Worm (Caenorhabditis elegans) whole organism, young adult: ENCODE data around the gene F22F7.12.

Source experiments
- B0261.1 ChIP-seq: sonication (generic microtip); optimal IDR thresholded peaks from 2 replicates; lab custom pipeline; 2016; ENCODE audit warnings: mild to moderate bottlenecking, missing genetic modification characterization, moderate library complexity, missing compliant biosample characterization
- B0336.3 ChIP-seq: fragments of 200-800 bp; sonication (Bioruptor generic); IDR thresholded peaks from 2 replicates; pipeline ENCODE4 v1.3.6; 2022; ENCODE audit warnings: missing genetic modification characterization, missing compliant biosample characterization
- D2030.7 ChIP-seq: fragments of 200-800 bp; sonication (Bioruptor generic); IDR thresholded peaks from 2 replicates; pipeline ENCODE4 v1.3.6; 2022; ENCODE audit warnings: missing genetic modification reagents, missing genetic modification characterization, missing compliant biosample characterization
- F10E7.11 ChIP-seq: sonication (generic microtip); optimal IDR thresholded peaks from 2 replicates; lab custom pipeline; 2017; ENCODE audit warnings: mild to moderate bottlenecking, missing genetic modification characterization, moderate library complexity, missing compliant biosample characterization
- F23B12.7 ChIP-seq: sonication (generic microtip); optimal IDR thresholded peaks from 2 replicates; lab custom pipeline; 2017; ENCODE audit warnings: missing genetic modification characterization, mild to moderate bottlenecking, missing compliant biosample characterization, antibody characterized with exemption, moderate library complexity; ENCODE audit not compliant: insufficient read depth
- F49E8.2 ChIP-seq: sonication (generic microtip); optimal IDR thresholded peaks from 3 replicates; lab custom pipeline; 2017; ENCODE audit warnings: missing genetic modification characterization, mild to moderate bottlenecking, missing compliant biosample characterization, antibody characterized with exemption, moderate library complexity; ENCODE audit not compliant: insufficient read depth
- F55B11.4 ChIP-seq: sonication (generic microtip); optimal IDR thresholded peaks from 2 replicates; lab custom pipeline; 2016; ENCODE audit warnings: missing compliant biosample characterization, missing genetic modification characterization, borderline replicate concordance; ENCODE audit not compliant: insufficient read depth
- F57C9.4 ChIP-seq: sonication (generic microtip); optimal IDR thresholded peaks from 2 replicates; lab custom pipeline; 2017; ENCODE audit warnings: mild to moderate bottlenecking, missing genetic modification characterization, missing compliant biosample characterization
- T26A5.8 ChIP-seq: sonication (generic microtip); optimal IDR thresholded peaks from 2 replicates; lab custom pipeline; 2016; ENCODE audit warnings: missing genetic modification characterization, missing compliant biosample characterization
- Y53G8AR.9 ChIP-seq: fragments of 200-800 bp; sonication (Bioruptor generic); conservative IDR thresholded peaks from 2 replicates; pipeline ENCODE4 v1.3.6; 2022; ENCODE audit warnings: missing genetic modification reagents, missing genetic modification characterization, missing compliant biosample characterization
- Y56A3A.18 ChIP-seq: fragments of 200-800 bp; sonication (Bioruptor generic); IDR thresholded peaks from 2 replicates; pipeline ENCODE4 v1.3.6; 2022; ENCODE audit warnings: missing genetic modification reagents, missing genetic modification characterization, missing compliant biosample characterization
- Y79H2A.3 ChIP-seq: fragments of 200-800 bp; sonication (Bioruptor generic); conservative IDR thresholded peaks from 2 replicates; pipeline ENCODE4 v1.3.6; 2022; ENCODE audit warnings: missing genetic modification reagents, missing genetic modification characterization, missing compliant biosample characterization
- akir-1 ChIP-seq: fragments of 200-800 bp; sonication (Bioruptor generic); optimal IDR thresholded peaks from 2 replicates; lab custom pipeline; 2018; ENCODE audit warnings: mild to moderate bottlenecking, missing genetic modification characterization, moderate library complexity, missing compliant biosample characterization
- aptf-2 ChIP-seq: fragments of 200-800 bp; sonication (Bioruptor generic); conservative IDR thresholded peaks from 2 replicates; pipeline ENCODE4 v1.3.6; 2022; ENCODE audit warnings: missing genetic modification reagents, missing genetic modification characterization, missing compliant biosample characterization
- aptf-3 ChIP-seq: fragments of 200-800 bp; sonication (Bioruptor generic); IDR thresholded peaks from 2 replicates; pipeline ENCODE4 v1.3.6; 2022; ENCODE audit warnings: missing genetic modification characterization, missing compliant biosample characterization
- attf-5 ChIP-seq: fragments of 200-800 bp; sonication (Bioruptor generic); optimal IDR thresholded peaks from 2 replicates; lab custom pipeline; 2018; ENCODE audit warnings: mild to moderate bottlenecking, missing genetic modification characterization, missing compliant biosample characterization
- bed-1 ChIP-seq: fragments of 200-800 bp; sonication (Bioruptor generic); IDR thresholded peaks from 2 replicates; pipeline ENCODE4 v1.3.6; 2022; ENCODE audit warnings: missing genetic modification reagents, missing genetic modification characterization, missing compliant biosample characterization
- cebp-2 ChIP-seq: fragments of 200-800 bp; sonication (Bioruptor generic); IDR thresholded peaks from 2 replicates; pipeline ENCODE4 v1.3.6; 2022; ENCODE audit warnings: missing genetic modification characterization, missing compliant biosample characterization
- ceh-100 ChIP-seq: fragments of 200-800 bp; sonication (Bioruptor generic); IDR thresholded peaks from 2 replicates; pipeline ENCODE4 v1.3.6; 2022; ENCODE audit warnings: missing genetic modification reagents, missing genetic modification characterization, missing compliant biosample characterization
- ceh-27 ChIP-seq: fragments of 200-800 bp; sonication (Bioruptor generic); optimal IDR thresholded peaks from 2 replicates; lab custom pipeline; 2018; ENCODE audit warnings: mild to moderate bottlenecking, missing genetic modification characterization, moderate library complexity, missing compliant biosample characterization
- ceh-79 ChIP-seq: sonication (generic microtip); optimal IDR thresholded peaks from 2 replicates; lab custom pipeline; 2017; ENCODE audit warnings: mild to moderate bottlenecking, missing genetic modification characterization, missing compliant biosample characterization
- egl-18 ChIP-seq: fragments of 200-800 bp; sonication (Bioruptor generic); IDR thresholded peaks from 2 replicates; pipeline ENCODE4 v1.3.6; 2022; ENCODE audit warnings: missing genetic modification reagents, missing genetic modification characterization, missing compliant biosample characterization
- egl-44 ChIP-seq: fragments of 200-800 bp; sonication (Bioruptor generic); IDR thresholded peaks from 2 replicates; pipeline ENCODE4 v1.3.6; 2022; ENCODE audit warnings: missing genetic modification reagents, missing genetic modification characterization, missing compliant biosample characterization
- ekl-4 ChIP-seq: fragments of 200-800 bp; sonication (Bioruptor generic); IDR thresholded peaks from 2 replicates; pipeline ENCODE4 v1.3.6; 2022; ENCODE audit warnings: missing genetic modification reagents, missing genetic modification characterization, missing compliant biosample characterization
- fkh-3 ChIP-seq: sonication (generic microtip); optimal IDR thresholded peaks from 2 replicates; lab custom pipeline; 2016; ENCODE audit warnings: mild to moderate bottlenecking, missing genetic modification characterization, missing compliant biosample characterization
- gei-17 ChIP-seq: fragments of 200-800 bp; sonication (Bioruptor generic); optimal IDR thresholded peaks from 2 replicates; lab custom pipeline; 2018; ENCODE audit warnings: mild to moderate bottlenecking, missing genetic modification characterization, missing compliant biosample characterization
- hlh-12 ChIP-seq: sonication (generic microtip); optimal IDR thresholded peaks from 2 replicates; lab custom pipeline; 2016; ENCODE audit warnings: missing genetic modification characterization, missing compliant biosample characterization
- hlh-26 ChIP-seq: fragments of 200-800 bp; sonication (Bioruptor generic); conservative IDR thresholded peaks from 2 replicates; pipeline ENCODE4 v1.3.6; 2022; ENCODE audit warnings: missing genetic modification reagents, missing genetic modification characterization, missing compliant biosample characterization
- hmg-1.2 ChIP-seq: fragments of 200-800 bp; sonication (Bioruptor generic); IDR thresholded peaks from 2 replicates; pipeline ENCODE4 v1.3.6; 2022; ENCODE audit warnings: missing genetic modification reagents, missing genetic modification characterization, missing compliant biosample characterization
- hmg-20 ChIP-seq: fragments of 200-800 bp; sonication (Bioruptor generic); IDR thresholded peaks from 2 replicates; pipeline ENCODE4 v1.3.6; 2022; ENCODE audit warnings: missing genetic modification reagents, missing genetic modification characterization, missing compliant biosample characterization
- lin-26 ChIP-seq: fragments of 200-800 bp; sonication (Bioruptor generic); IDR thresholded peaks from 2 replicates; pipeline ENCODE4 v1.3.6; 2022; ENCODE audit warnings: missing genetic modification reagents, missing genetic modification characterization, missing compliant biosample characterization
- lsl-1 ChIP-seq: fragments of 200-800 bp; sonication (Bioruptor generic); optimal IDR thresholded peaks from 2 replicates; lab custom pipeline; 2018; ENCODE audit warnings: mild to moderate bottlenecking, missing genetic modification characterization, moderate library complexity, missing compliant biosample characterization
- mcd-1 ChIP-seq: fragments of 200-800 bp; sonication (Bioruptor generic); IDR thresholded peaks from 2 replicates; pipeline ENCODE4 v1.3.6; 2022; ENCODE audit warnings: missing genetic modification reagents, missing genetic modification characterization, missing compliant biosample characterization
- mes-4 ChIP-seq: sonication (generic microtip); optimal IDR thresholded peaks from 2 replicates; lab custom pipeline; 2016; ENCODE audit warnings: missing genotype, missing genetic modification characterization, missing compliant biosample characterization
- mxl-1 ChIP-seq: sonication (generic microtip); optimal IDR thresholded peaks from 2 replicates; lab custom pipeline; 2016; ENCODE audit warnings: missing genetic modification characterization, missing compliant biosample characterization
- nhr-27 ChIP-seq: fragments of 200-800 bp; sonication (Bioruptor generic); optimal IDR thresholded peaks from 2 replicates; lab custom pipeline; 2018; ENCODE audit warnings: mild to moderate bottlenecking, missing genetic modification characterization, moderate library complexity, missing compliant biosample characterization
- nhr-80 ChIP-seq: sonication (generic microtip); optimal IDR thresholded peaks from 2 replicates; lab custom pipeline; 2016; ENCODE audit warnings: missing genetic modification characterization, missing compliant biosample characterization
- rec-8 ChIP-seq, 2 experiments: sonication (generic microtip); optimal IDR thresholded peaks; 2 replicates each; lab custom pipeline; 2016; ENCODE audit warnings: mild to moderate bottlenecking in 2 of 2, missing genetic modification characterization in 2 of 2, missing genetic modification reagents in 2 of 2, missing genotype in 2 of 2, missing biosample characterization in 1 of 2, missing compliant biosample characterization in 1 of 2, moderate library complexity in 1 of 2
- repo-1 ChIP-seq: sonication (generic microtip); optimal IDR thresholded peaks from 2 replicates; lab custom pipeline; 2017; ENCODE audit warnings: mild to moderate bottlenecking, missing genetic modification characterization, missing compliant biosample characterization
- rpc-1 ChIP-seq, 2 experiments: fragments of 150-350 bp in 1 of 2; sonication (generic microtip) in 1 of 2; optimal IDR thresholded peaks; 2 replicates each; lab custom pipeline; 2014 to 2018; ENCODE audit warnings: missing biosample characterization in 1 of 2, missing genetic modification characterization in 1 of 2, missing genetic modification reagents in 1 of 2, missing genotype in 1 of 2
- snpc-1.1 ChIP-seq: sonication (generic microtip); optimal IDR thresholded peaks from 2 replicates; lab custom pipeline; 2017; ENCODE audit warnings: missing genetic modification characterization, mild to moderate bottlenecking, missing compliant biosample characterization, antibody characterized with exemption, moderate library complexity, missing genotype, missing genetic modification reagents; ENCODE audit not compliant: insufficient read depth
- snpc-3.4 ChIP-seq: sonication (generic microtip); optimal IDR thresholded peaks from 2 replicates; lab custom pipeline; 2017; ENCODE audit warnings: missing genetic modification characterization, mild to moderate bottlenecking, missing compliant biosample characterization, antibody characterized with exemption, moderate library complexity, missing genotype, missing genetic modification reagents
- tbx-9 ChIP-seq: sonication (generic microtip); optimal IDR thresholded peaks from 2 replicates; lab custom pipeline; 2016; ENCODE audit warnings: borderline replicate concordance, missing genetic modification characterization, inconsistent platforms, missing compliant biosample characterization
- zfh-2 ChIP-seq: fragments of 200-800 bp; sonication (Bioruptor generic); conservative IDR thresholded peaks from 2 replicates; pipeline ENCODE4 v1.3.6; 2022; ENCODE audit warnings: missing genetic modification reagents, missing genetic modification characterization, missing compliant biosample characterization
- ztf-26 ChIP-seq: sonication (generic microtip); optimal IDR thresholded peaks from 2 replicates; lab custom pipeline; 2017; ENCODE audit warnings: missing genetic modification characterization, missing compliant biosample characterization
- ztf-28 ChIP-seq: fragments of 200-800 bp; sonication (Bioruptor generic); IDR thresholded peaks from 2 replicates; pipeline ENCODE4 v1.3.6; 2022; ENCODE audit warnings: missing genetic modification reagents, missing genetic modification characterization, missing compliant biosample characterization
- ztf-6 ChIP-seq: fragments of 200-800 bp; sonication (Bioruptor generic); IDR thresholded peaks from 2 replicates; pipeline ENCODE4 v1.3.6; 2022; ENCODE audit warnings: missing genetic modification reagents, missing genetic modification characterization, missing compliant biosample characterization

The F22F7.12 gene

ce11 chrV:2126996-2127585 lies 17.2 kb downstream of the F22F7.12 start, which contains the start of gene ldp-1:
TSS of gene ldp-1 (plus strand) at chrV:2127535.
- TF ChIP-seq ekl-4 (GFP tag; lab: Robert Waterston, UW) = peak; percentile 9; the same call in 1 of the 2 replicates
- TF ChIP-seq akir-1 (GFP tag; lab: Kevin White, UChicago) = no peak
- peak; percentile 20; the same call in 1 of the 2 replicates for TF ChIP-seq D2030.7 (GFP tag; lab: Robert Waterston, UW)
- TF ChIP-seq mcd-1 (GFP tag; lab: Robert Waterston, UW) = peak; percentile 76
- 0 out of 2 replicates have a peak, but pooled peaks have one; percentile 58 for TF ChIP-seq aptf-2 (GFP tag; lab: Robert Waterston, UW)
- TF ChIP-seq rec-8 (tag; optimal IDR thresholded peaks at IDR 0.05; lab: Kevin White, UChicago) = peak in 1 of 2 experiments; percentile 2
- no peak for TF ChIP-seq ztf-26 (tag; lab: Kevin White, UChicago)
- peak; percentile 47 for TF ChIP-seq ceh-27 (GFP tag; lab: Kevin White, UChicago)
- TF ChIP-seq cebp-2 (GFP tag; lab: Robert Waterston, UW) = no peak
- no peak for TF ChIP-seq B0261.1
- TF ChIP-seq rpc-1 (optimal IDR thresholded peaks at IDR 0.05; lab: Kevin White, UChicago) = no peak
- no peak for TF ChIP-seq rpc-1 (tag; optimal IDR thresholded peaks at IDR 0.05; lab: Kevin White, UChicago)
- TF ChIP-seq hmg-20 (GFP tag; lab: Robert Waterston, UW) = no peak
- peak; percentile 7 for TF ChIP-seq lsl-1 (GFP tag; lab: Kevin White, UChicago)
- TF ChIP-seq bed-1 = 0 out of 2 replicates have a peak, but pooled peaks have one; percentile 32
- TF ChIP-seq gei-17 (GFP tag; lab: Kevin White, UChicago) = no peak
- TF ChIP-seq tbx-9 (tag; lab: Kevin White, UChicago) = no peak
- no peak for TF ChIP-seq repo-1
- peak; percentile 42 for TF ChIP-seq snpc-1.1 (tag; lab: Kevin White, UChicago)
- TF ChIP-seq fkh-3 (tag; lab: Kevin White, UChicago) = no peak
- TF ChIP-seq F57C9.4 (tag; lab: Kevin White, UChicago) = no peak
- TF ChIP-seq zfh-2 (GFP tag; lab: Robert Waterston, UW) = no peak
- no peak for TF ChIP-seq hmg-1.2
- TF ChIP-seq egl-18 (GFP tag; lab: Robert Waterston, UW) = no peak
- TF ChIP-seq Y53G8AR.9 (GFP tag; lab: Robert Waterston, UW) = no peak
- TF ChIP-seq mes-4 (tag; lab: Kevin White, UChicago) = no peak
- TF ChIP-seq T26A5.8 (tag; lab: Kevin White, UChicago) = no peak
- TF ChIP-seq nhr-80 (tag; lab: Kevin White, UChicago) = no peak
- TF ChIP-seq egl-44 (GFP tag; lab: Robert Waterston, UW) = no peak
- TF ChIP-seq ztf-28 (GFP tag; lab: Robert Waterston, UW) = no peak
- TF ChIP-seq hlh-12 (tag; lab: Kevin White, UChicago) = no peak
- TF ChIP-seq B0336.3 (GFP tag; lab: Robert Waterston, UW) = 0 out of 2 replicates have a peak, but pooled peaks have one; percentile 39
- TF ChIP-seq ceh-100 (GFP tag; lab: Robert Waterston, UW) = no peak
- TF ChIP-seq mxl-1 (tag; lab: Kevin White, UChicago) = no peak
- no peak for TF ChIP-seq hlh-26 (GFP tag; lab: Robert Waterston, UW)
- no peak for TF ChIP-seq ceh-79
- TF ChIP-seq ztf-6 (GFP tag; lab: Robert Waterston, UW) = no peak
- TF ChIP-seq snpc-3.4 (tag; lab: Kevin White, UChicago) = no peak
- no peak for TF ChIP-seq attf-5
- TF ChIP-seq F23B12.7 (tag; lab: Kevin White, UChicago) = no peak
- TF ChIP-seq aptf-3 (GFP tag; lab: Robert Waterston, UW) = no peak
- no peak for TF ChIP-seq nhr-27 (tag; lab: Kevin White, UChicago)
- no peak for TF ChIP-seq F49E8.2 (tag; lab: Kevin White, UChicago)
- TF ChIP-seq lin-26 (GFP tag; lab: Robert Waterston, UW) = no peak
- TF ChIP-seq Y56A3A.18 (GFP tag; lab: Robert Waterston, UW) = no peak
- no peak for TF ChIP-seq Y79H2A.3 (GFP tag; lab: Robert Waterston, UW)
- TF ChIP-seq F55B11.4 (tag; lab: Kevin White, UChicago) = no peak
- TF ChIP-seq F10E7.11 (tag; lab: Kevin White, UChicago) = no peak
